Fruit fly (Drosophila melanogaster): ENCODE data around the gene CG7215.

DNA sequence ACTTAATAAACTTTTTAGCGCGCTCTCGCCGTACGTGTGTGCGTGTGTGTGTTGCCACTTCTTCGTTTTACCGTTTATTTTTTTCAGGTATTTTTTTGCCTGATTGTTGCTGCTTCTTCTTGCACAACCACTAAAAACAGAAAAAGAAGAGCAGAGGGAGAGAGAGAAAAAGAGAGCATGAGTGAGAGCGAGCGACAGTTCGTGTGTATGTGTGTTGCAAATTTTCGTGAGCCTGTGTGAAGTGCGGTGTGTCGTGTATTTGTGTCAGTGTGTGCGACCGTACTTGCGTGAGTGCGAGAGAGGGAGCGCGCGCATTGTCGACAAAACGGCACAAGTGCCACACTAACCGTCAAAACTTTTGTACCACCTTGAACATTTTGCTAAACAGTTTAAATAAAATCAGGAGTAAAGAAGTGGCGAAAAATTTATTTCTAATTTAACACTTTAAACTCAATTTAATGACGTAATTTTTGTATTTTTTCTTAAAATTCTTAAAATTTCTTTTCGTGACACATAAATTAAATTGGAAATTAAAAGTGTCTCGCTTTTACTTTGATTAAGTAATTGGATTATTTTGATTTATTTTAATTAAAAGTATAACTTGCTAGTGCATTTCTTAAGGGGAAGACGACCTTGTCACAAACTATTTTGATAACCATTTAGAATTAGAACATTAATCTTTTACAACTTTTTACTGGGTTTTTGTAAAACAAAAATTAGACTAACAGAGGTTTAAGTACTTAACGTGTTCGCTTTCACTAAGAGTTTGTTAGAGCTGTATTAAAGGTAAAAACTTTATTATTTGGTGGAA, 30.1 kb upstream of the CG7215 start:
- TF ChIP-seq CG8478 (optimal IDR thresholded peaks at IDR 0.05), result no peak
- TF ChIP-seq CTCF (optimal IDR thresholded peaks at IDR 0.05), result no peak
